Fruit fly (Drosophila melanogaster): ENCODE measurements around the gene MCU.

DNA sequence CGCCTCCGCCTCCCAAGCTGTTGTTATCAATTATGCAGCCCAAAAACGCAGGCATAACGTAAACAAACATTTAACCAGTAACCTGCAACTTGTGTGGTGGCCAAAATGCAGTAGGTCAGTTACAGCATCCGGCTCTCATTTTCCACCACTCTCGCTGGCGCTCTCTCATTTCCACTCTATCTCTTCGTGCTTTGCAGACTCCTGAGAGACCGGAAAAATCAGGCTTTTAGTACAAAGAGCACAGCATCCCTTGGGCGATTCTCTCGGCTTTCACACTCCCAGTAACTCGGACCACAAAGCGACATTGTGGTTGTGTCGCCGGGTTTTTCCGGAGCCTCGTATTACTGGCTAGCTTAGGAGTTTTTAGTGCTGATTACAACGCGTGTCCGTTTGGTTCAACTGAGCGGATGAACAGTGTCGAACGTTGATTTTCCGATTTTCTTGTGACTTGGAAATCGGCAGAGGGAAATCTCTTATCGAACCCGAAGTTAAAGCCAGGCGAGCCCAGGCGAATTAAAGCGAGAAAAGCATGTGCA is 73.2 kb downstream of the MCU start, which contains the start of gene GluRIA:
- TF ChIP-seq usp (GFP tag; optimal IDR thresholded peaks at IDR 0.05), result no peak
- TF ChIP-seq EcR (GFP tag; optimal IDR thresholded peaks at IDR 0.05), result no peak
- TF ChIP-seq pan (optimal IDR thresholded peaks at IDR 0.05), result no peak
- no peak for TF ChIP-seq CG8478 (optimal IDR thresholded peaks at IDR 0.05)
- no peak for TF ChIP-seq psq (optimal IDR thresholded peaks at IDR 0.05)
- no peak for TF ChIP-seq Dll (optimal IDR thresholded peaks at IDR 0.05)
